Fruit fly (Drosophila melanogaster) whole organism, adult: ENCODE measurements around the gene aub.

Experiments used
- CG11617 ChIP-seq: fragments of 200-800 bp; sonication (Bioruptor generic); optimal IDR thresholded peaks from 2 replicates; lab custom pipeline; 2017; ENCODE audit warnings: mild to moderate bottlenecking, missing biosample characterization, missing genetic modification reagents, missing genetic modification characterization
- CG12768 ChIP-seq: fragments of 200-800 bp; sonication (Bioruptor generic); optimal IDR thresholded peaks from 2 replicates; lab custom pipeline; 2017; ENCODE audit warnings: missing biosample characterization, missing genetic modification characterization, mild to moderate bottlenecking, moderate library complexity, missing genetic modification reagents
- CG14711 ChIP-seq: fragments of 200-800 bp; sonication (Bioruptor generic); optimal IDR thresholded peaks from 2 replicates; lab custom pipeline; 2018; ENCODE audit warnings: missing biosample characterization, mild to moderate bottlenecking, missing genetic modification characterization, moderate library complexity
- CG1620 ChIP-seq: fragments of 200-800 bp; sonication (Bioruptor generic); optimal IDR thresholded peaks from 2 replicates; lab custom pipeline; 2016; ENCODE audit warnings: missing biosample characterization, missing genetic modification characterization
- CG33017 ChIP-seq: fragments of 200-800 bp; sonication (Bioruptor generic); optimal IDR thresholded peaks from 2 replicates; lab custom pipeline; 2018; ENCODE audit warnings: missing biosample characterization, mild to moderate bottlenecking, missing genetic modification characterization, moderate library complexity
- CG5204 ChIP-seq: fragments of 200-800 bp; sonication (Bioruptor generic); optimal IDR thresholded peaks from 2 replicates; lab custom pipeline; 2016; ENCODE audit warnings: missing biosample characterization, missing genetic modification characterization
- CG7045 ChIP-seq: fragments of 200-800 bp; sonication (Bioruptor generic); optimal IDR thresholded peaks from 2 replicates; lab custom pipeline; 2017; ENCODE audit warnings: missing biosample characterization, mild to moderate bottlenecking, missing genetic modification characterization
- CG7101 ChIP-seq: fragments of 200-800 bp; sonication (Bioruptor generic); optimal IDR thresholded peaks from 2 replicates; lab custom pipeline; 2018; ENCODE audit warnings: missing biosample characterization, mild to moderate bottlenecking, missing genetic modification characterization, moderate library complexity
- Clk ChIP-seq: fragments of 200-800 bp; sonication (Bioruptor generic); optimal IDR thresholded peaks from 2 replicates; lab custom pipeline; 2017; ENCODE audit warnings: missing biosample characterization, missing genetic modification characterization
- Crg-1 ChIP-seq: fragments of 200-800 bp; sonication (Bioruptor generic); optimal IDR thresholded peaks from 2 replicates; lab custom pipeline; 2016; ENCODE audit warnings: missing biosample characterization, missing genetic modification characterization
- Hr96 ChIP-seq: fragments of 200-800 bp; sonication (Bioruptor generic); optimal IDR thresholded peaks from 2 replicates; lab custom pipeline; 2016; ENCODE audit warnings: missing biosample characterization, missing genetic modification characterization
- Mnt ChIP-seq: fragments of 200-800 bp; sonication (Bioruptor generic); optimal IDR thresholded peaks from 2 replicates; lab custom pipeline; 2016; ENCODE audit warnings: missing biosample characterization, mild to moderate bottlenecking, missing genetic modification characterization
- bab1 ChIP-seq: fragments of 200-800 bp; sonication (Bioruptor generic); optimal IDR thresholded peaks from 3 replicates; lab custom pipeline; 2019; ENCODE audit warnings: missing biosample characterization, mild to moderate bottlenecking, missing genetic modification characterization, moderate library complexity
- cic ChIP-seq: fragments of 200-800 bp; sonication (Bioruptor generic); optimal IDR thresholded peaks from 2 replicates; lab custom pipeline; 2017; ENCODE audit warnings: missing biosample characterization, mild to moderate bottlenecking, missing genetic modification characterization, moderate library complexity
- cnc ChIP-seq, 2 experiments: fragments of >200 bp; optimal IDR thresholded peaks; 2 replicates each; lab custom pipeline; 2017
- kay ChIP-seq: fragments of 200-800 bp; sonication (Bioruptor generic); peaks from one replicate; lab custom pipeline; 2016; ENCODE audit warnings: missing biosample characterization, missing genetic modification characterization, borderline replicate concordance
- ovo ChIP-seq: fragments of 200-800 bp; sonication (Bioruptor generic); optimal IDR thresholded peaks from 2 replicates; lab custom pipeline; 2016; ENCODE audit warnings: missing biosample characterization, missing genetic modification characterization
- pad ChIP-seq: fragments of 200-800 bp; sonication (Bioruptor generic); optimal IDR thresholded peaks from 3 replicates; lab custom pipeline; 2017; ENCODE audit warnings: missing biosample characterization, missing genetic modification characterization, mild to moderate bottlenecking, moderate library complexity, missing genetic modification reagents
- tj ChIP-seq: fragments of 200-800 bp; sonication (Bioruptor generic); optimal IDR thresholded peaks from 3 replicates; lab custom pipeline; 2017; ENCODE audit warnings: missing biosample characterization, mild to moderate bottlenecking, missing genetic modification characterization, moderate library complexity
- toe ChIP-seq: fragments of 200-800 bp; sonication (Bioruptor generic); optimal IDR thresholded peaks from 2 replicates; lab custom pipeline; 2016; ENCODE audit warnings: missing biosample characterization, missing genetic modification characterization

Gene aub

dm6 chr2L:11027213-11027612, 25.9 kb upstream of the aub start:
- TF ChIP-seq CG12768 (no peak), CG1620 (GFP tag; lab: Kevin White, UChicago) (no peak), tj (no peak), CG5204 (GFP tag; lab: Kevin White, UChicago) (no peak), Clk (GFP tag; lab: Kevin White, UChicago) (no peak)

dm6 chr2L:11023875-11024274, 22.6 kb upstream of the aub start:
- TF ChIP-seq CG5204 (GFP tag; lab: Kevin White, UChicago) = no peak
- TF ChIP-seq CG33017 (tag; lab: Kevin White, UChicago) = no peak
- TF ChIP-seq Hr96 (GFP tag; lab: Kevin White, UChicago) = no peak
- no peak for TF ChIP-seq CG12768
- no peak for TF ChIP-seq Mnt (GFP tag; lab: Kevin White, UChicago)
- no peak for TF ChIP-seq CG14711
- no peak for TF ChIP-seq tj
- TF ChIP-seq Crg-1 (GFP tag; lab: Kevin White, UChicago) = no peak

dm6 chr2L:11022804-11023203, 21.5 kb upstream of the aub start:
- TF ChIP-seq CG7101 = no peak
- TF ChIP-seq CG14711 = no peak
- no peak for TF ChIP-seq CG33017 (tag; lab: Kevin White, UChicago)
- no peak for TF ChIP-seq tj
- no peak for TF ChIP-seq kay (GFP tag; lab: Kevin White, UChicago)
- TF ChIP-seq toe = no peak
- TF ChIP-seq pad (GFP tag; lab: Kevin White, UChicago) = no peak
- TF ChIP-seq bab1 (GFP tag; lab: Kevin White, UChicago) = no peak
- TF ChIP-seq CG12768 = no peak
- TF ChIP-seq ovo = no peak
- TF ChIP-seq CG11617 (GFP tag; lab: Kevin White, UChicago) = no peak
- no peak for TF ChIP-seq Crg-1 (GFP tag; lab: Kevin White, UChicago)
- TF ChIP-seq CG5204 (GFP tag; lab: Kevin White, UChicago) = no peak

- TF ChIP-seq CG14711 (no peak), bab1 (GFP tag; lab: Kevin White, UChicago) (no peak), CG7101 (no peak), Clk (GFP tag; lab: Kevin White, UChicago) (no peak), Mnt (GFP tag; lab: Kevin White, UChicago) (no peak), cnc (optimal IDR thresholded peaks at IDR 0.05; lab: Kevin White, UChicago) (no peak), Hr96 (GFP tag; lab: Kevin White, UChicago) (no peak), cic (GFP tag; lab: Kevin White, UChicago) (no peak), kay (GFP tag; lab: Kevin White, UChicago) (no peak), pad (GFP tag; lab: Kevin White, UChicago) (no peak)
Observed at dm6 chr2L:11021606-11022005, 20.3 kb upstream of the aub start.

dm6 chr2L:11016695-11017094, 15.4 kb upstream of the aub start, which contains the start of gene CG14913:
Gene CG14913, plus strand, starts transcription at chr2L:11016995.
- no peak for TF ChIP-seq Clk (GFP tag; lab: Kevin White, UChicago)
- TF ChIP-seq ovo = no peak

- no peak for TF ChIP-seq CG11617 (GFP tag; lab: Kevin White, UChicago)
- no peak for TF ChIP-seq pad (GFP tag; lab: Kevin White, UChicago)
- TF ChIP-seq CG14711 = no peak
- TF ChIP-seq ovo = no peak
- TF ChIP-seq cic (GFP tag; lab: Kevin White, UChicago) = no peak
- no peak for TF ChIP-seq CG5204 (GFP tag; lab: Kevin White, UChicago)
- no peak for TF ChIP-seq Clk (GFP tag; lab: Kevin White, UChicago)
- TF ChIP-seq CG33017 (tag; lab: Kevin White, UChicago) = no peak
- no peak for TF ChIP-seq kay (GFP tag; lab: Kevin White, UChicago)
- TF ChIP-seq toe = no peak
Observed at dm6 chr2L:11015320-11015719, 14.0 kb upstream of the aub start, which contains the start of gene Acp32CD. Gene Acp32CD, plus strand, starts transcription at chr2L:11015620.

dm6 chr2L:11014671-11015070, 13.4 kb upstream of the aub start:
- TF ChIP-seq pad (GFP tag; lab: Kevin White, UChicago) (no peak), CG1620 (GFP tag; lab: Kevin White, UChicago) (no peak), CG11617 (GFP tag; lab: Kevin White, UChicago) (no peak), cic (GFP tag; lab: Kevin White, UChicago) (no peak), Hr96 (GFP tag; lab: Kevin White, UChicago) (no peak), Crg-1 (GFP tag; lab: Kevin White, UChicago) (no peak), CG33017 (tag; lab: Kevin White, UChicago) (no peak)

- no peak for TF ChIP-seq CG12768
- TF ChIP-seq CG11617 (GFP tag; lab: Kevin White, UChicago) = no peak
- no peak for TF ChIP-seq tj
- TF ChIP-seq pad (GFP tag; lab: Kevin White, UChicago) = no peak
- TF ChIP-seq kay (GFP tag; lab: Kevin White, UChicago) = no peak
- TF ChIP-seq Clk (GFP tag; lab: Kevin White, UChicago) = no peak
- TF ChIP-seq ovo = no peak
- no peak for TF ChIP-seq CG7045 (GFP tag; lab: Kevin White, UChicago)
Observed at dm6 chr2L:11014018-11014611, 12.8 kb upstream of the aub start.
